Fruit fly (Drosophila melanogaster): ENCODE results near the gene Arglu1.

The Arglu1 gene

dm6 chr2L:9894871-9895364 lies 43.0 kb downstream of the Arglu1 start, which contains the start of gene Bka (continued):
- TF ChIP-seq chinmo (GFP tag; IDR thresholded peaks at IDR 0.05; ENCODE audit: partially characterized antibody) (peak; percentile 96; the same call in 3 of the 4 replicates), CG3838 (GFP tag; optimal IDR thresholded peaks at IDR 0.05) (no peak), zfh1 (GFP tag; IDR thresholded peaks at IDR 0.05) (no peak), CG12769 (tag; optimal IDR thresholded peaks at IDR 0.05) (peak; percentile 55), CG15514 (GFP tag; optimal IDR thresholded peaks at IDR 0.05) (peak; percentile 86), CG17802 (tag; optimal IDR thresholded peaks at IDR 0.05) (no peak), lbe (GFP tag; optimal IDR thresholded peaks at IDR 0.05) (peak; percentile 72), ash1 (GFP tag; optimal IDR thresholded peaks at IDR 0.05) (no peak), CG5180 (GFP tag; optimal IDR thresholded peaks at IDR 0.05) (no peak), CG2712 (tag; optimal IDR thresholded peaks at IDR 0.05) (peak; percentile 71), CG7786 (GFP tag; optimal IDR thresholded peaks at IDR 0.05) (no peak), stwl (tag; optimal IDR thresholded peaks at IDR 0.05) (peak; percentile 71), CTCF (GFP tag; optimal IDR thresholded peaks at IDR 0.05) (peak; percentile 56), Poxn (GFP tag; IDR thresholded peaks at IDR 0.05) (no peak), TFAM (GFP tag; optimal IDR thresholded peaks at IDR 0.05) (no peak), CG30431 (GFP tag; optimal IDR thresholded peaks at IDR 0.05) (no peak), Doc2 (GFP tag; IDR thresholded peaks at IDR 0.05) (no peak), CG10462 (GFP tag; optimal IDR thresholded peaks at IDR 0.05) (no peak), NFAT (GFP tag; IDR thresholded peaks at IDR 0.05) (peak; percentile 69; the same call in 1 of the 2 replicates), amos (GFP tag; IDR thresholded peaks at IDR 0.05; ENCODE audit: partially characterized antibody) (peak; percentile 95), CG8290 (GFP tag; optimal IDR thresholded peaks at IDR 0.05) (peak; percentile 75), CG8290 (tag; optimal IDR thresholded peaks at IDR 0.05) (peak; percentile 56 to 66), CG17568 (GFP tag; optimal IDR thresholded peaks at IDR 0.05) (peak; percentile 78), gcm (GFP tag; optimal IDR thresholded peaks at IDR 0.05) (peak; percentile 69), pzg (GFP tag; optimal IDR thresholded peaks at IDR 0.05) (peak; percentile 83), CG10959 (GFP tag; IDR thresholded peaks at IDR 0.05) (no peak), Sry-δ (GFP tag; optimal IDR thresholded peaks at IDR 0.05) (peak; percentile 79), dimm (GFP tag; IDR thresholded peaks at IDR 0.05) (no peak), CG13123 (GFP tag; optimal IDR thresholded peaks at IDR 0.05) (peak; percentile 1), CG7271 (tag; optimal IDR thresholded peaks at IDR 0.05) (peak; percentile 34), jing (GFP tag; optimal IDR thresholded peaks at IDR 0.05) (no peak), Tbp (GFP tag; optimal IDR thresholded peaks at IDR 0.05) (no peak), CG31224 (GFP tag; IDR thresholded peaks at IDR 0.05) (0 out of 2 replicates have a peak, but pooled peaks have one; percentile 9), hb (GFP tag; IDR thresholded peaks at IDR 0.05; ENCODE audit: partially characterized antibody) (peak; percentile 95), insv (GFP tag; optimal IDR thresholded peaks at IDR 0.05) (peak in 1 of 2 experiments; percentile 50), sqz (GFP tag; optimal IDR thresholded peaks at IDR 0.05) (no peak), pita (GFP tag; optimal IDR thresholded peaks at IDR 0.05) (no peak), dan (GFP tag; IDR thresholded peaks at IDR 0.05) (no peak), CG1603 (tag; optimal IDR thresholded peaks at IDR 0.05) (peak; percentile 78), pan (optimal IDR thresholded peaks at IDR 0.05) (no peak), pan (GFP tag; optimal IDR thresholded peaks at IDR 0.05 in 1 of 2, IDR thresholded peaks at IDR 0.05 in 1 of 2) (peak in 1 of 2 experiments; percentile 39), Ets97D (GFP tag; optimal IDR thresholded peaks at IDR 0.05) (peak; percentile 95), da (GFP tag; optimal IDR thresholded peaks at IDR 0.05) (no peak), CG32767 (GFP tag; IDR thresholded peaks at IDR 0.05) (no peak), CG6765 (GFP tag; optimal IDR thresholded peaks at IDR 0.05) (peak; percentile 57), sima (GFP tag; optimal IDR thresholded peaks at IDR 0.05) (no peak), HHEX (GFP tag; optimal IDR thresholded peaks at IDR 0.05) (peak; percentile 64), CG11695 (GFP tag; IDR thresholded peaks at IDR 0.05) (no peak), CG17612 (GFP tag; IDR thresholded peaks at IDR 0.05) (no peak), Trl (optimal IDR thresholded peaks at IDR 0.05) (no peak), Trl (GFP tag; optimal IDR thresholded peaks at IDR 0.05) (peak; percentile 25), nom (GFP tag; optimal IDR thresholded peaks at IDR 0.05) (peak; percentile 53)
